Worm (Caenorhabditis elegans): Measurements from ENCODE around the gene ZK896.5.

Gene ZK896.5

DNA sequence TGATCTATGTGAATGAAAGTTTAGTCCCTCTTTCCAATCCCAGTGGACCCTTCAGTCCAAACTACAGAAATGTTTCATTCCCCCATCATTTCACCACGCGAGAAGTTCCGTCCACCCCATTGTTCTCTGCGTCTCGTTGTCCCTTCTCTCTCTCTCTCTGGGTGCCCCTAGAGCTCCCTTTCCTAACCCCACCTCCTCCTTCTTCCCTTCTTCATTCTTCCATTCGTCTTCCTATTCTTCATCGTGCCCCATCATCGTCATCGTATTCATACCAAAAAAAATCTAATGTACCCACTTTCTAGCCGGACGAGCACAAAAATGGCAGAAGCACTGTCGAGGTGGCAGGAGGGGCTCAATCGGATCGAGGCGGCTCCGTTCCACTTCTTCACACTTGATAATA is 43.2 kb downstream of the ZK896.5 start, which contains the start of gene M02B1.3:
Gene M02B1.3 (plus strand): TSS at position 301 of the 400 bp plus-strand sequence.
- no peak for TF ChIP-seq sma-9 (GFP tag; optimal IDR thresholded peaks at IDR 0.05)
- TF ChIP-seq sma-9 (tag; optimal IDR thresholded peaks at IDR 0.05) = no peak
- no peak for TF ChIP-seq ztf-4 (tag; optimal IDR thresholded peaks at IDR 0.05)
- TF ChIP-seq nhr-25 (tag; optimal IDR thresholded peaks at IDR 0.05) = no peak
- TF ChIP-seq nhr-11 (tag; optimal IDR thresholded peaks at IDR 0.05) = no peak
- TF ChIP-seq ZK546.5 (tag; optimal IDR thresholded peaks at IDR 0.05) = no peak
- TF ChIP-seq sem-4 (tag; optimal IDR thresholded peaks at IDR 0.05) = no peak
- no peak for TF ChIP-seq mab-5 (tag; optimal IDR thresholded peaks at IDR 0.05)
- no peak for TF ChIP-seq nhr-237 (tag; optimal IDR thresholded peaks at IDR 0.05)
- no peak for TF ChIP-seq lin-39 (tag; optimal IDR thresholded peaks at IDR 0.05)
- TF ChIP-seq ceh-16 (tag; optimal IDR thresholded peaks at IDR 0.05) = no peak
- TF ChIP-seq unc-39 (tag; optimal IDR thresholded peaks at IDR 0.05) = no peak

DNA sequence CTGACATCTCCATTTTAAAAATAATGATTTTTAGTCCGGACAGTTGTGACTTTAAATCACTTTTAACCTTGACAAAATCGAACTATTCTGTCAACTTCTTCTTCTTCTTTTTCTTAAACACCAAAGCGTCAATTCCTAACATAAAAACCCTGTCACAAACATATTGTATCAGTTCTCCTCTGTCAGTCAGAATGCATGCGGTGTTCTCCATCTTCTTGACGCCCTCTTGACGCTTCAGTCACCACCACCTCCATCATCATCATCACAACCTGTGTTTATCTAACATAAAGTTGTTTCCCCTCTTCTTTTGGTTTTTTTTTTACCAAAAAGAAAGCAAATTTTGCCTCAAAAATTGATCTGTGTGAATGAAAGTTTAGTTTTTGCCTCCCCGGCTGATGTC is 44.1 kb downstream of the ZK896.5 start:
- TF ChIP-seq alr-1 (tag; optimal IDR thresholded peaks at IDR 0.05) (no peak), lin-11 (tag; optimal IDR thresholded peaks at IDR 0.05) (no peak), ZK546.5 (tag; optimal IDR thresholded peaks at IDR 0.05) (no peak), fos-1 (tag; optimal IDR thresholded peaks at IDR 0.05) (no peak), peb-1 (tag; optimal IDR thresholded peaks at IDR 0.05) (no peak), R02D3.7 (tag; optimal IDR thresholded peaks at IDR 0.05) (no peak), nhr-25 (tag; optimal IDR thresholded peaks at IDR 0.05) (no peak), nhr-6 (tag; optimal IDR thresholded peaks at IDR 0.05) (no peak), ama-1 (optimal IDR thresholded peaks at IDR 0.05) (no peak)

DNA sequence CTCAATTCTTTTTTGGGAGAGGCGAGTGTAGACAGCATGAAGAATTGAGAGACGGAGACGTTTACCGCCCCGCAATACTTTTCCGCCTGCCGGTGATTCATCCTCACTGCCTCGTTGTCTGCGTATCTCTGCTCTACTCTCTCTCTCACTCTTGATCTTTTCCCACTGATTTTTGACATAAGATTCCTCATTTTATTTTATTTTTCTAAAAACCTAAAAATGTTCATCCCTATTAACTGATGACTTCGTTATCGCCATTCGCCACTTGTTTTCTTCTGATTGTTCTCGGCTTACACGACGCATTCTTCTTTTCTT is 45.1 kb downstream of the ZK896.5 start:
- TF ChIP-seq fos-1 (tag; optimal IDR thresholded peaks at IDR 0.05) (peak; percentile 81), lsy-2 (tag; optimal IDR thresholded peaks at IDR 0.05) (peak in 1 of 2 experiments; percentile 29), sma-3 (GFP tag; optimal IDR thresholded peaks at IDR 0.05) (no peak), ZK546.5 (tag; optimal IDR thresholded peaks at IDR 0.05) (no peak), unc-55 (GFP tag; optimal IDR thresholded peaks at IDR 0.05) (peak; percentile 26), F13H6.1 (tag; optimal IDR thresholded peaks at IDR 0.05) (no peak), ztf-4 (tag; optimal IDR thresholded peaks at IDR 0.05) (no peak), ztf-1 (GFP tag; conservative IDR thresholded peaks at IDR 0.05) (no peak), nhr-129 (tag; optimal IDR thresholded peaks at IDR 0.05) (peak; percentile 8), ztf-11 (tag; optimal IDR thresholded peaks at IDR 0.05) (no peak), sma-9 (GFP tag; optimal IDR thresholded peaks at IDR 0.05) (peak; percentile 34), sma-9 (tag; optimal IDR thresholded peaks at IDR 0.05) (no peak), sem-4 (tag; optimal IDR thresholded peaks at IDR 0.05) (no peak), nhr-12 (tag; optimal IDR thresholded peaks at IDR 0.05) (no peak)

DNA sequence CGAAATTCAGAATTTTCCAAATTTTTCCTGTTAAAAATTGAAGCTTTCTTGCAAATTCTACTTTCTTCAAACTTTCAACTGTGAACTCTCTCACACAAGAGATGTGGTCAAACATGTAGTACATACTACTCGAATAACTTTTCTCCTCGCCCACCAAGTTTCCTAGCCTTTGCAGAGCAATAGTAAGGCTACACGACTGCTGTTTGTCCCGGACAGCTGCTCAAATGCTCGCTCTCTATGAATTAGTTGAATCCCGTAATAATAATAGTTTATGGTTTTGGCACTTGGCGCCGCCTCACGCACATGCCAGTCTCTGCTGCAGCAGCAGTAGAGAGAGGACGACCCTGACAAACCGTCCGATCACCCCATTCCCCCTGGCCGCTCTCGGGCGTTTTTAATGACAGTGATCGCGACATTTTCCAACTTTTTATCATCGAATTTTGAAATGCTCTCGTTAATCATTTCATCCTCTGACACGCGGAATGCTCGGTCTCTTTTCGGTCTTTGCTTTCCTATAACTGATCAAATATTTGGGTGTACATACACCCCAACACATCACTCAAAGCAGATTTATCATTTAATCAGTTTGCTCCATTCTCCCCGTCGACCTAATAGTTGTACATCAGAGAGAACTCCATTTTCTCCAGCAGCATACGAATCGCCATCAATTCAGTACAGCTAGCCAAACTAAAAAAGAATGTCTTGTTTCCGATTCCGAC is 45.6 kb downstream of the ZK896.5 start:
- TF ChIP-seq elt-3 (tag; optimal IDR thresholded peaks at IDR 0.05) = no peak
- no peak for TF ChIP-seq ZK546.5 (tag; optimal IDR thresholded peaks at IDR 0.05)
- no peak for TF ChIP-seq lin-39 (tag; optimal IDR thresholded peaks at IDR 0.05)
- TF ChIP-seq nhr-10 (tag; optimal IDR thresholded peaks at IDR 0.05) = no peak
- peak; percentile 15 for TF ChIP-seq sma-9 (GFP tag; optimal IDR thresholded peaks at IDR 0.05)
- TF ChIP-seq sma-9 (tag; optimal IDR thresholded peaks at IDR 0.05) = no peak
- TF ChIP-seq aly-2 (tag; optimal IDR thresholded peaks at IDR 0.05) = no peak
- TF ChIP-seq fos-1 (tag; optimal IDR thresholded peaks at IDR 0.05) = peak; percentile 46
- no peak for TF ChIP-seq dmd-4 (tag; optimal IDR thresholded peaks at IDR 0.05)
- no peak for TF ChIP-seq skn-1 (tag; optimal IDR thresholded peaks at IDR 0.05)
- TF ChIP-seq nhr-6 (tag; optimal IDR thresholded peaks at IDR 0.05) = no peak
- peak; percentile 21 for TF ChIP-seq F13H6.1 (tag; optimal IDR thresholded peaks at IDR 0.05)
- TF ChIP-seq ceh-16 (tag; optimal IDR thresholded peaks at IDR 0.05) = no peak

DNA sequence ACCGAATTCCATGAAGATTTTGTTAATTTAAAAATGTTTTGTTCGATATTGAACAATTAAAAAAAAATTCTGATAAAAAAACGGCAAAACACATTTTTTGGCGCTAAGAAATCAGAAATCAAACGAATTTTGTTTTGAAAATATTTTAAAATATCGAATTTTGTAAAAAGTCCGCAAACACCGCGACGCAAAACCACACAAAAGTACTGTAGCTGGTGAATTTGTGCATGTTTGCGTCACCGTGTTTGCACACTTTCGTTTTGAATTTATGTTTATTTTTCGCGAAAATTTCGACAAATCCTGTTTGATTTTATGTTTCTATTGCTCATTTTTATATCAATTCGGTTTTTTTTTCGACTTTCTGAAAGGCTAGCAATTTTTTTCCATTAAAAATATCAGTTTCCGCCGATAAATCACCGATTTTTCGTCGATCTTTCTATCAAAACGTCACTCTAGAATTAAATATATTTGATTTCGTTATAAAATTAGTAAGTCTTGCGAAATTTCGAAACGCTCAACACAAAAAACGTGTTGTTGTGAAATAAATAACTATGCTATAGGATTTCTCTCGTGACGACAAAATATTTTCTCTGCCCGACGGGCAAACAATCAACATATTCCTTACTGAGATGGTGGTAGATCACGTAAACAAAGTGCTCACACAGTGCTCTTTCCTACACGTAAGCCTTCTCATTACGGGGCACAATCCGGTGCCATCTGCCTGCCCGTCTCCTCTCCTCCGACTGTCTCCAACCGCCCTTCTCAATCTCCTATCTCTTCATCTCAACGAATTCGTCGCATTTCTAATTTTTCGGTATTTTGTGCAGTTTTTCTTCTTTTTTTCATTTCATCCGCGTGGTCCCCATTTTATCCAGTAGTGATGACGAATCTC is 47.6 kb downstream of the ZK896.5 start:
- TF ChIP-seq unc-55 (GFP tag; optimal IDR thresholded peaks at IDR 0.05) = peak; percentile 11
- no peak for TF ChIP-seq sma-3 (GFP tag; optimal IDR thresholded peaks at IDR 0.05)
- peak; percentile 28 to 64 for TF ChIP-seq lsy-2 (tag; optimal IDR thresholded peaks at IDR 0.05)
- TF ChIP-seq ztf-1 (GFP tag; conservative IDR thresholded peaks at IDR 0.05) = no peak
- TF ChIP-seq nhr-129 (tag; optimal IDR thresholded peaks at IDR 0.05) = peak; percentile 19
- TF ChIP-seq C34F6.9 (tag; optimal IDR thresholded peaks at IDR 0.05) = peak; percentile 27

Data from whole organism, L2 larva.